Fruit fly (Drosophila melanogaster): ENCODE measurements around the gene Doc3.
A peak's percentile ranks its signal among the peaks of the same experiment; 100 is the strongest.

Doc3 gene

DNA sequence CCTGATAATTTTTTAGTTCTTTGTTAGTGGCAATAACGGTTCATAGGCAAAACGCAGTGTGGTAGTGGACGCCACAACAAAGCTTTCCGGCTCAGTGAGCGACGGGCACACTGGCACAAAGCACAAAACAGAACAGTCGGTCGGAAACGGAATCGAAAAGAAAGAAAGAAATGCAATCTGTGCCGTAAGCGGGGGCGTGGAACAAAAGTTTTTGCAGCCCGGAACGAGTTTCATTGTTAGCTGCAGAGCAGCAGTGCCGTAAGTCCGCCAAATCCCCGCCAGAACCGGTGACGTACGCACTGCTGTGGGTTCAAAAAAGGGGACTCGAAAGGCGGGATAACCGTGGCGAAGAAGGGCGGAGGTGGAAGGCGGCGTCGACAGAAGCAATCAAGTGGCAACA is 36.6 kb upstream of the Doc3 start, which contains the start of gene CG5026 (continued):
- TF ChIP-seq CG33213 (GFP tag; optimal IDR thresholded peaks at IDR 0.05) (no peak), oc (tag; optimal IDR thresholded peaks at IDR 0.05) (no peak), CG17912 (GFP tag; optimal IDR thresholded peaks at IDR 0.05) (peak; percentile 7), onecut (GFP tag; IDR thresholded peaks at IDR 0.05) (no peak), Myb (GFP tag; optimal IDR thresholded peaks at IDR 0.05) (peak; percentile 81), Aef1 (GFP tag; IDR thresholded peaks at IDR 0.05) (no peak), CG12659 (GFP tag; optimal IDR thresholded peaks at IDR 0.05) (peak; percentile 46), CG6175 (GFP tag; IDR thresholded peaks at IDR 0.05) (no peak), Hr39 (optimal IDR thresholded peaks at IDR 0.05) (no peak), CG10462 (GFP tag; optimal IDR thresholded peaks at IDR 0.05) (peak; percentile 32), CG4404 (GFP tag; IDR thresholded peaks at IDR 0.05) (no peak), CG9437 (GFP tag; optimal IDR thresholded peaks at IDR 0.05) (no peak), Dp (GFP tag; optimal IDR thresholded peaks at IDR 0.05) (peak; percentile 65), Optix (GFP tag; IDR thresholded peaks at IDR 0.05) (no peak), sug (tag; optimal IDR thresholded peaks at IDR 0.05) (peak; percentile 44), Pdp1 (GFP tag; optimal IDR thresholded peaks at IDR 0.05) (peak in 1 of 2 experiments; percentile 38), knrl (GFP tag; IDR thresholded peaks at IDR 0.05; ENCODE audit: partially characterized antibody) (no peak), CG8281 (tag; optimal IDR thresholded peaks at IDR 0.05) (no peak), CG7839 (tag; optimal IDR thresholded peaks at IDR 0.05) (no peak), NC2β (GFP tag; optimal IDR thresholded peaks at IDR 0.05) (peak; percentile 11), row (GFP tag; IDR thresholded peaks at IDR 0.05) (peak; percentile 34; the same call in 1 of the 3 replicates), CHES-1-like (GFP tag; optimal IDR thresholded peaks at IDR 0.05) (no peak), tna (GFP tag; IDR thresholded peaks at IDR 0.05; ENCODE audit: partially characterized antibody) (no peak), CoRest (tag; optimal IDR thresholded peaks at IDR 0.05) (peak; percentile 61), CG31441 (GFP tag; IDR thresholded peaks at IDR 0.05) (no peak), mam (GFP tag; optimal IDR thresholded peaks at IDR 0.05) (no peak), dysf (GFP tag; IDR thresholded peaks at IDR 0.05) (no peak), CG9797 (GFP tag; optimal IDR thresholded peaks at IDR 0.05) (peak; percentile 54), CG34224 (GFP tag; IDR thresholded peaks at IDR 0.05; ENCODE audit: partially characterized antibody) (0 out of 3 replicates have a peak, but pooled peaks have one; percentile 14), fd64A (GFP tag; optimal IDR thresholded peaks at IDR 0.05) (no peak), Ets97D (GFP tag; optimal IDR thresholded peaks at IDR 0.05) (peak; percentile 82), CG15514 (GFP tag; optimal IDR thresholded peaks at IDR 0.05) (peak; percentile 87), ranshi (GFP tag; IDR thresholded peaks at IDR 0.05) (no peak), D19B (GFP tag; optimal IDR thresholded peaks at IDR 0.05) (no peak), CG1832 (GFP tag; optimal IDR thresholded peaks at IDR 0.05) (no peak), CG6765 (GFP tag; optimal IDR thresholded peaks at IDR 0.05) (no peak), CG14860 (GFP tag; IDR thresholded peaks at IDR 0.05; ENCODE audit: partially characterized antibody) (no peak), CG10274 (GFP tag; optimal IDR thresholded peaks at IDR 0.05) (peak; percentile 15), salm (tag; optimal IDR thresholded peaks at IDR 0.05) (no peak), MTF-1 (GFP tag; optimal IDR thresholded peaks at IDR 0.05; ENCODE audit: borderline replicate concordance) (no peak), crp (GFP tag; optimal IDR thresholded peaks at IDR 0.05) (peak in 1 of 2 experiments; percentile 7), trem (tag; optimal IDR thresholded peaks at IDR 0.05) (peak; percentile 2), chif (GFP tag; optimal IDR thresholded peaks at IDR 0.05) (no peak), CG2199 (GFP tag; IDR thresholded peaks at IDR 0.05) (no peak), Neu2 (GFP tag; optimal IDR thresholded peaks at IDR 0.05; ENCODE audit: borderline replicate concordance) (no peak), twi (tag; optimal IDR thresholded peaks at IDR 0.05) (no peak), CG7963 (GFP tag; IDR thresholded peaks at IDR 0.05; ENCODE audit: partially characterized antibody) (no peak), CG8290 (GFP tag; optimal IDR thresholded peaks at IDR 0.05) (no peak), CG8290 (tag; optimal IDR thresholded peaks at IDR 0.05) (no peak), az2 (GFP tag; optimal IDR thresholded peaks at IDR 0.05) (no peak), pb (GFP tag; optimal IDR thresholded peaks at IDR 0.05) (no peak)

Data from whole organism, embryonic.